Fruit fly (Drosophila melanogaster) Kc167 (cell line): ENCODE results near the gene Bacc.

ENCODE experiments used
- Myc ChIP-seq: fragments of >200 bp; optimal IDR thresholded peaks from 2 replicates; lab custom pipeline; 2017; ENCODE audit warnings: missing external identifiers
- h ChIP-seq: fragments of >200 bp; optimal IDR thresholded peaks from 3 replicates; lab custom pipeline; 2018; ENCODE audit warnings: missing external identifiers

DNA sequence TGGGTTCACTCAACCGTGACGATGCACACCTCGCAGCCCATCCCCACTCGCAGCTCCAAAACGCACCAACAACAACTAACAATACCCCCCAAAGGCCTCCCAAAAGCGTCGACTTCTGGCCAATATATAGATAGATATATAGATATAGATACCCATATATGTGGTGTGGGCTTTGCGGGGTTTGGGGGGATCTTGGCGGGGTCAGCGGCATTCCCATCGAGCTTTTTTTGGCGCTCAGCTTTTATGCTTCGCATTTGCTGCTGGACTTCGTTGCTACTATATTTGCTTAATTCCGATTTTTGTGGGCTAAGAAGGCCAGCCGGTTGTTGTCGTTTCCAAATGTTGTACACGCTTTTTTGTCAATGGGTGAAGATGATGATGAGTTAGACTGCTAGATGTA is 24.9 kb upstream of the Bacc start:
- TF ChIP-seq h (lab: Kevin White, UChicago) (no peak), Myc (lab: Kevin White, UChicago) (no peak)
